Fruit fly (Drosophila melanogaster) whole organism, pupa: ENCODE data around the gene beat-IV.

Experiments
- CG10348 ChIP-seq: fragments of 200-800 bp; sonication (Bioruptor generic); IDR thresholded peaks from 2 replicates; pipeline ENCODE4 v1.3.6; 2022; ENCODE audit warnings: missing biosample characterization, missing genetic modification characterization
- CG12605 ChIP-seq: fragments of 200-800 bp; sonication (Bioruptor generic); IDR thresholded peaks from 2 replicates; pipeline ENCODE4 v1.3.6; 2022; ENCODE audit warnings: missing biosample characterization, missing genetic modification characterization
- CG13204 ChIP-seq: fragments of 200-800 bp; sonication (Bioruptor generic); optimal IDR thresholded peaks from 2 replicates; lab custom pipeline; 2018; ENCODE audit warnings: missing biosample characterization, mild to moderate bottlenecking, missing genetic modification characterization, moderate library complexity
- CG14655 ChIP-seq: fragments of 200-800 bp; sonication (Bioruptor generic); optimal IDR thresholded peaks from 3 replicates; lab custom pipeline; 2017; ENCODE audit warnings: mild to moderate bottlenecking, missing biosample characterization, missing genetic modification reagents, missing genetic modification characterization
- CG15710 ChIP-seq: fragments of 200-800 bp; sonication (Bioruptor generic); optimal IDR thresholded peaks from 2 replicates; lab custom pipeline; 2018; ENCODE audit warnings: missing biosample characterization, mild to moderate bottlenecking, missing genetic modification characterization, moderate library complexity
- CG17806 ChIP-seq: fragments of 200-800 bp; sonication (Bioruptor generic); optimal IDR thresholded peaks from 2 replicates; lab custom pipeline; 2018; ENCODE audit warnings: missing biosample characterization, mild to moderate bottlenecking, missing genetic modification characterization, moderate library complexity
- CG32121 ChIP-seq: fragments of 200-800 bp; sonication (Bioruptor generic); IDR thresholded peaks from 2 replicates; pipeline ENCODE4 v1.3.6; 2022; ENCODE audit warnings: missing biosample characterization, missing genetic modification characterization
- CG34367 ChIP-seq: fragments of 200-800 bp; sonication (Bioruptor generic); optimal IDR thresholded peaks from 2 replicates; lab custom pipeline; 2018; ENCODE audit warnings: missing biosample characterization, mild to moderate bottlenecking, missing genetic modification characterization
- CG4496 ChIP-seq: fragments of 200-800 bp; sonication (Bioruptor generic); IDR thresholded peaks from 3 replicates; pipeline ENCODE4 v1.3.6; 2022; ENCODE audit warnings: missing biosample characterization, missing genetic modification characterization
- CG8159 ChIP-seq: fragments of 200-800 bp; sonication (Bioruptor generic); optimal IDR thresholded peaks from 3 replicates; lab custom pipeline; 2018; ENCODE audit warnings: missing biosample characterization, mild to moderate bottlenecking, missing genetic modification characterization, moderate library complexity
- CG8301 ChIP-seq: fragments of 200-800 bp; sonication (Bioruptor generic); optimal IDR thresholded peaks from 2 replicates; lab custom pipeline; 2018; ENCODE audit warnings: missing biosample characterization, mild to moderate bottlenecking, missing genetic modification characterization
- CG9948 ChIP-seq: fragments of 200-800 bp; sonication (Bioruptor generic); optimal IDR thresholded peaks from 2 replicates; lab custom pipeline; 2018; ENCODE audit warnings: missing biosample characterization, mild to moderate bottlenecking, missing genetic modification characterization, moderate library complexity
- D1 ChIP-seq: fragments of 200-800 bp; sonication (Bioruptor generic); optimal IDR thresholded peaks from 2 replicates; lab custom pipeline; 2018; ENCODE audit warnings: missing biosample characterization, mild to moderate bottlenecking, missing genetic modification characterization, moderate library complexity
- EcR ChIP-seq: fragments of 200-800 bp; sonication (Bioruptor generic); optimal IDR thresholded peaks from 3 replicates; lab custom pipeline; 2019; ENCODE audit warnings: missing biosample characterization, missing genetic modification characterization, mild to moderate bottlenecking, moderate library complexity, missing genetic modification reagents
- Ets98B ChIP-seq: fragments of 200-800 bp; sonication (Bioruptor generic); IDR thresholded peaks from 2 replicates; pipeline ENCODE4 v1.3.6; 2022; ENCODE audit warnings: missing biosample characterization, missing genetic modification characterization
- Pif1A ChIP-seq: fragments of 200-800 bp; sonication (Bioruptor generic); optimal IDR thresholded peaks from 3 replicates; lab custom pipeline; 2016; ENCODE audit warnings: missing biosample characterization, missing genetic modification characterization
- Pif1B ChIP-seq: fragments of 200-800 bp; sonication (Bioruptor generic); optimal IDR thresholded peaks from 3 replicates; lab custom pipeline; 2016; ENCODE audit warnings: missing biosample characterization, missing genetic modification characterization
- Snoo ChIP-seq: fragments of 200-800 bp; sonication (Bioruptor generic); optimal IDR thresholded peaks from 3 replicates; lab custom pipeline; 2017; ENCODE audit warnings: missing biosample characterization, mild to moderate bottlenecking, missing genetic modification characterization, inconsistent platforms
- fd96Ca ChIP-seq: fragments of 200-800 bp; sonication (Bioruptor generic); IDR thresholded peaks from 3 replicates; pipeline ENCODE4 v1.3.6; 2022; ENCODE audit warnings: missing biosample characterization, missing genetic modification characterization
- gl ChIP-seq: fragments of 200-800 bp; sonication (Bioruptor generic); optimal IDR thresholded peaks from 2 replicates; lab custom pipeline; 2018; ENCODE audit warnings: missing biosample characterization, mild to moderate bottlenecking, missing genetic modification characterization
- rn ChIP-seq: fragments of 200-800 bp; sonication (Bioruptor generic); IDR thresholded peaks from 2 replicates; pipeline ENCODE4 v1.3.6; 2022; ENCODE audit warnings: missing biosample characterization, missing genetic modification characterization

Gene beat-IV

dm6 chr3R:23557244-23557643 is at the start of gene beat-IV:
Gene beat-IV, plus strand, starts transcription at chr3R:23557412.
- TF ChIP-seq CG32121 (GFP tag; lab: Robert Waterston, UW): no peak
- TF ChIP-seq CG13204 (GFP tag; lab: Kevin White, UChicago): no peak
- no peak for TF ChIP-seq CG4496
- no peak for TF ChIP-seq CG9948
- TF ChIP-seq fd96Ca (GFP tag; lab: Robert Waterston, UW): no peak
- no peak for TF ChIP-seq rn (GFP tag; lab: Robert Waterston, UW)
- no peak for TF ChIP-seq CG15710
- TF ChIP-seq CG14655 (GFP tag; lab: Kevin White, UChicago): no peak
- TF ChIP-seq CG8301 (tag; lab: Kevin White, UChicago): no peak
- TF ChIP-seq EcR (GFP tag; lab: Kevin White, UChicago): no peak
- no peak for TF ChIP-seq CG34367 (tag; lab: Kevin White, UChicago)
- no peak for TF ChIP-seq Pif1B (GFP tag; lab: Kevin White, UChicago)
- TF ChIP-seq Snoo: no peak

- TF ChIP-seq CG17806 (peak; percentile 72), CG15710 (peak; percentile 82), CG32121 (GFP tag; lab: Robert Waterston, UW) (peak; percentile 27; the same call in 1 of the 2 replicates), CG9948 (peak; percentile 57), CG4496 (peak; percentile 52; the same call in 1 of the 3 replicates), CG12605 (GFP tag; lab: Robert Waterston, UW) (no peak), Pif1A (GFP tag; lab: Kevin White, UChicago) (peak; percentile 46), rn (GFP tag; lab: Robert Waterston, UW) (peak; percentile 36; the same call in 1 of the 2 replicates), fd96Ca (GFP tag; lab: Robert Waterston, UW) (no peak), gl (tag; lab: Kevin White, UChicago) (no peak), CG34367 (tag; lab: Kevin White, UChicago) (peak; percentile 56), CG14655 (GFP tag; lab: Kevin White, UChicago) (peak; percentile 37), CG8301 (tag; lab: Kevin White, UChicago) (peak; percentile 8), CG10348 (GFP tag; lab: Robert Waterston, UW) (no peak), CG8159 (tag; lab: Kevin White, UChicago) (peak; percentile 85), Pif1B (GFP tag; lab: Kevin White, UChicago) (peak; percentile 67), Snoo (peak; percentile 82), EcR (GFP tag; lab: Kevin White, UChicago) (peak; percentile 38), Ets98B (GFP tag; lab: Robert Waterston, UW) (peak; percentile 48), CG13204 (GFP tag; lab: Kevin White, UChicago) (no peak), D1 (tag; lab: Kevin White, UChicago) (peak; percentile 19)
- TF ChIP-seq, all 21 proteins: peak for 16
These were observed 48.9 kb upstream of the beat-IV start for dm6 chr3R:23508304-23508703.

- TF ChIP-seq Ets98B (GFP tag; lab: Robert Waterston, UW) (no peak), EcR (GFP tag; lab: Kevin White, UChicago) (peak; percentile 52)
These were observed 47.7 kb upstream of the beat-IV start for dm6 chr3R:23509408-23509940.

dm6 chr3R:23511356-23511755 is 45.9 kb upstream of the beat-IV start:
- TF ChIP-seq Ets98B (GFP tag; lab: Robert Waterston, UW) (no peak), CG9948 (no peak), rn (GFP tag; lab: Robert Waterston, UW) (no peak), Pif1B (GFP tag; lab: Kevin White, UChicago) (no peak), CG17806 (no peak), CG14655 (GFP tag; lab: Kevin White, UChicago) (no peak), CG4496 (no peak), EcR (GFP tag; lab: Kevin White, UChicago) (no peak), fd96Ca (GFP tag; lab: Robert Waterston, UW) (no peak), D1 (tag; lab: Kevin White, UChicago) (no peak), Snoo (no peak), Pif1A (GFP tag; lab: Kevin White, UChicago) (no peak), CG13204 (GFP tag; lab: Kevin White, UChicago) (no peak), CG8301 (tag; lab: Kevin White, UChicago) (no peak)

- TF ChIP-seq CG4496: no peak
- TF ChIP-seq Snoo: no peak
- no peak for TF ChIP-seq CG15710
- TF ChIP-seq CG9948: no peak
- TF ChIP-seq D1 (tag; lab: Kevin White, UChicago): no peak
- TF ChIP-seq CG12605 (GFP tag; lab: Robert Waterston, UW): no peak
- TF ChIP-seq CG34367 (tag; lab: Kevin White, UChicago): no peak
- no peak for TF ChIP-seq Pif1A (GFP tag; lab: Kevin White, UChicago)
- no peak for TF ChIP-seq fd96Ca (GFP tag; lab: Robert Waterston, UW)
- TF ChIP-seq gl (tag; lab: Kevin White, UChicago): no peak
- TF ChIP-seq CG8159 (tag; lab: Kevin White, UChicago): no peak
- no peak for TF ChIP-seq rn (GFP tag; lab: Robert Waterston, UW)
These were observed 37.7 kb upstream of the beat-IV start, which contains the start of gene Irk2 for dm6 chr3R:23519395-23520101. Gene Irk2, minus strand, starts transcription at chr3R:23519445.

dm6 chr3R:23521483-23521882 is 35.7 kb upstream of the beat-IV start, which contains the start of gene CG10177:
Gene CG10177, minus strand, starts transcription at chr3R:23521583.
- TF ChIP-seq CG8301 (tag; lab: Kevin White, UChicago) (no peak), Pif1A (GFP tag; lab: Kevin White, UChicago) (no peak)
